Worm (Caenorhabditis elegans) whole organism, L4/young adult: ENCODE data around the gene npp-8.

ENCODE experiments used
- W03F9.2 ChIP-seq: fragments of 150-350 bp; optimal IDR thresholded peaks from 2 replicates; lab custom pipeline; 2014; ENCODE audit warnings: missing biosample characterization, missing genetic modification characterization
- dao-5 ChIP-seq: sonication (generic microtip); optimal IDR thresholded peaks from 2 replicates; lab custom pipeline; 2016; ENCODE audit warnings: missing genotype, missing genetic modification characterization, moderate library complexity, missing compliant biosample characterization
- him-1 ChIP-seq: sonication (generic microtip); optimal IDR thresholded peaks from 2 replicates; lab custom pipeline; 2016; ENCODE audit warnings: missing genotype, missing genetic modification reagents, missing genetic modification characterization, missing compliant biosample characterization

ce11 chrIV:1565725-1566124 lies 29.9 kb downstream of the npp-8 start:
- TF ChIP-seq him-1, result no peak
- TF ChIP-seq W03F9.2 (tag; lab: Kevin White, UChicago), result no peak
- no peak for TF ChIP-seq dao-5 (tag; lab: Kevin White, UChicago)
